Worm (Caenorhabditis elegans): ENCODE data around the gene F35E8.6.

F35E8.6 gene

DNA sequence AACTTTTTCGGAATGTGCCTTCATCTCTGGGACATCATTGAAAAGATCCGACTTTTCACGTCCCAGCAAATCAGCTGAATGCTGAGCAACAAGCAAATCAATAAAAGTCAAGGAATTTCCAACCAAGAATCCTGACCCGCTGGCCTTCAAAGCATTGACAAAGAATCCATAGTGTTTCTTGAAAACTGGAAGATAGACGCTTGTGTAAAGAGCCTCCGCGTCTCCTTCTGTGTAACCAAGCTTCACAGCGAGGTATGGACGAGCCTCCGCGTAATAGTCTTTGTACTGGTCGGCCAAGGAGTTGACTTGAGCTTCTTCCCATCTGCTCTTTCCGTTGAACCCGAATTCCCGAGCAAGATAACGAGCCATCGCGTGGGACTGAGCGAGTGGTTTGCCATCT lies 3.4 kb downstream of the F35E8.6 start:
- TF ChIP-seq unc-55 (GFP tag; optimal IDR thresholded peaks at IDR 0.05) (no peak), sem-4 (tag; optimal IDR thresholded peaks at IDR 0.05) (no peak), sma-3 (GFP tag; optimal IDR thresholded peaks at IDR 0.05) (no peak), ztf-1 (GFP tag; conservative IDR thresholded peaks at IDR 0.05) (no peak), R02D3.7 (tag; optimal IDR thresholded peaks at IDR 0.05) (no peak), dmd-4 (tag; optimal IDR thresholded peaks at IDR 0.05) (no peak), nhr-12 (tag; optimal IDR thresholded peaks at IDR 0.05) (no peak), nhr-129 (tag; optimal IDR thresholded peaks at IDR 0.05) (no peak), nhr-21 (tag; optimal IDR thresholded peaks at IDR 0.05) (no peak), C34F6.9 (tag; optimal IDR thresholded peaks at IDR 0.05) (no peak), zag-1 (tag; optimal IDR thresholded peaks at IDR 0.05) (no peak), lsy-2 (tag; optimal IDR thresholded peaks at IDR 0.05) (no peak), mab-5 (tag; optimal IDR thresholded peaks at IDR 0.05) (no peak), ceh-82 (tag; optimal IDR thresholded peaks at IDR 0.05) (no peak), nhr-237 (tag; optimal IDR thresholded peaks at IDR 0.05) (no peak), Y55F3AM.14 (GFP tag; optimal IDR thresholded peaks at IDR 0.05) (no peak), nhr-10 (tag; optimal IDR thresholded peaks at IDR 0.05) (no peak), mbf-1 (tag; optimal IDR thresholded peaks at IDR 0.05) (no peak)

DNA sequence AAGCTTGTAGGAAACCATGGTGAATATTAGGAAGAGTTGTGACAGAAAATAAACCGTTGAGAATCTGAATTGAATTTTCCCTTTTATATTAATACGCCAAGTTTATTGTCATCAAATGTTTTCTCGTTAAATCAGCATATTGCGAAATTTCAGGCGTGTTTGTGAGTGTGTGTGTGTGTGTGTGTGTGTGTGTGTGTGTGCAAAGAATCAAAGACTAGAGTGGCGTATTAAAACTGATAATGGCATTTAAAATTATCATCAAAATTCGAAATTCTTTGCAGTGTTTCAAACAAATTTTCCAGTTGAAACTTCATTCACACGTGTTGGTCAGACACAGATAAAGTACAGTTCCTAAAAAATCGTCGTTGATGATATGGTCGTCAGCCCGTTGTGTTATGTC lies 4.0 kb downstream of the F35E8.6 start, which contains the start of gene gst-38:
gst-38 (minus strand) TSS at position 152 of the 400 bp plus-strand sequence.
- TF ChIP-seq mab-5 (tag; optimal IDR thresholded peaks at IDR 0.05) (no peak), sma-9 (GFP tag; optimal IDR thresholded peaks at IDR 0.05) (peak; percentile 57), sma-9 (tag; optimal IDR thresholded peaks at IDR 0.05) (no peak), crh-2 (tag; optimal IDR thresholded peaks at IDR 0.05) (peak; percentile 30), ztf-4 (tag; optimal IDR thresholded peaks at IDR 0.05) (no peak), skn-1 (tag; optimal IDR thresholded peaks at IDR 0.05) (no peak), egl-27 (tag; optimal IDR thresholded peaks at IDR 0.05) (no peak), elt-3 (tag; optimal IDR thresholded peaks at IDR 0.05) (no peak), elt-1 (tag; optimal IDR thresholded peaks at IDR 0.05) (no peak), fos-1 (tag; optimal IDR thresholded peaks at IDR 0.05) (peak; percentile 63)

DNA sequence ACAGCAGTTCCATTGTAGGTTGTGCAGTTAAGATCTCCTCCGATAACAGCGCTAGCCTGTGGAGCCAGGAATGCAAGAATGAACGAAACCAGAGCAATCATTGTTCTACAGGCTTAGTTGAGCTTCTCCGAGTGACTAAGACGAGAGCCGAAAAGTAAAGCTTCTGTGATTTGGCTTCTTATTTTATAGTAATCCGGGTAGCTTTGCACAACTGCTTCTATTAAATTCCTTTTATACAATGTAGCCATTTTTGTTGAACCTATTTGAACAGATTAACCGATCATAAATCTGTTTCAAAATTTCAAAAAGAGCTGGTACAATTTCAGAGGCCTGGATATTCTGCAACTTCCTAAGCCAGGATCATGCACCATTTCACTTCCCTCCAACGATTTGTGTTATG lies 5.5 kb downstream of the F35E8.6 start, which contains the start of gene F35E8.9:
F35E8.9 (minus strand) TSS at position 101 of the 400 bp plus-strand sequence.
- no peak for TF ChIP-seq mab-5 (tag; optimal IDR thresholded peaks at IDR 0.05)
- no peak for TF ChIP-seq sma-9 (GFP tag; optimal IDR thresholded peaks at IDR 0.05)
- TF ChIP-seq sma-9 (tag; optimal IDR thresholded peaks at IDR 0.05): no peak
- no peak for TF ChIP-seq skn-1 (tag; optimal IDR thresholded peaks at IDR 0.05)
- TF ChIP-seq lsy-2 (tag; optimal IDR thresholded peaks at IDR 0.05): no peak
- no peak for TF ChIP-seq ztf-4 (tag; optimal IDR thresholded peaks at IDR 0.05)
- TF ChIP-seq nhr-21 (tag; optimal IDR thresholded peaks at IDR 0.05): no peak
- TF ChIP-seq zag-1 (tag; optimal IDR thresholded peaks at IDR 0.05): no peak
- TF ChIP-seq nhr-6 (tag; optimal IDR thresholded peaks at IDR 0.05): no peak

DNA sequence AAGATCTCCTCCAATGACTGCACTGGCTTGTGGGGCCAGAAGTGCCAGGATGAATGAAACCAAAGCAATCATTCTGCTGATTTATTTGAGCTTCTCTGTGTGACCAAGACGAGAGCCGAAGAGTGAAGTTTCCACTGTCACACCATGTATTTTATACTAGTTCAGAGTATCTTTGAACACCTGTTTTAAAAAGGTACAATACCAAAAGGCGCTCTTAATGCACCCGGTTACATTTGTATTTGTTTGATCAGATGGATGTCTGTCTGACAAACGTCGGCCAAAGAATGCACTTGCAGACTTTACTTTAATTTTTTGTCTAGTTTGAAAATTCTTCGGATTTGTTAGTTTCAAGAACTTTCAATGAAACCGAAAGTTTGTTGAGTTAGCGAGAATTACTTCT lies 8.3 kb downstream of the F35E8.6 start, which contains the start of gene F35E8.10:
F35E8.10 (minus strand) TSS at position 101 of the 400 bp plus-strand sequence.
- TF ChIP-seq egl-27 (tag; optimal IDR thresholded peaks at IDR 0.05) (no peak), lin-39 (tag; optimal IDR thresholded peaks at IDR 0.05) (no peak), snpc-4 (tag; optimal IDR thresholded peaks at IDR 0.05) (no peak), F13H6.1 (tag; optimal IDR thresholded peaks at IDR 0.05) (no peak), ZK546.5 (tag; optimal IDR thresholded peaks at IDR 0.05) (no peak), nhr-21 (tag; optimal IDR thresholded peaks at IDR 0.05) (no peak), ztf-4 (tag; optimal IDR thresholded peaks at IDR 0.05) (no peak), unc-39 (tag; optimal IDR thresholded peaks at IDR 0.05) (no peak), skn-1 (tag; optimal IDR thresholded peaks at IDR 0.05) (no peak), blmp-1 (tag; optimal IDR thresholded peaks at IDR 0.05; ENCODE audit: insufficient read depth) (no peak), Y55F3AM.14 (GFP tag; optimal IDR thresholded peaks at IDR 0.05) (no peak), unc-55 (GFP tag; optimal IDR thresholded peaks at IDR 0.05) (no peak), mdl-1 (tag; optimal IDR thresholded peaks at IDR 0.05) (no peak), sma-9 (GFP tag; optimal IDR thresholded peaks at IDR 0.05) (no peak), sma-9 (tag; optimal IDR thresholded peaks at IDR 0.05) (no peak), lin-13 (GFP tag; optimal IDR thresholded peaks at IDR 0.05) (no peak), dmd-4 (tag; optimal IDR thresholded peaks at IDR 0.05) (no peak), ama-1 (optimal IDR thresholded peaks at IDR 0.05) (no peak)

All from whole organism, L2 larva.